Fruit fly (Drosophila melanogaster) whole organism, embryonic: ENCODE measurements around the gene mirr.
A peak's percentile ranks its signal among the peaks of the same experiment; 100 is the strongest.

ENCODE experiments used
- CG10267 ChIP-seq: fragments of 200-800 bp; sonication (Bioruptor generic); optimal IDR thresholded peaks from 2 replicates; lab custom pipeline; 2018; ENCODE audit warnings: missing biosample characterization, mild to moderate bottlenecking, missing genetic modification characterization, moderate library complexity
- CG10274 ChIP-seq: fragments of 200-800 bp; sonication (Bioruptor generic); optimal IDR thresholded peaks from 3 replicates; lab custom pipeline; 2017; ENCODE audit warnings: missing biosample characterization, mild to moderate bottlenecking, missing genetic modification characterization
- CG10979 ChIP-seq: fragments of 200-800 bp; sonication (Bioruptor generic); optimal IDR thresholded peaks from 2 replicates; lab custom pipeline; 2018; ENCODE audit warnings: missing biosample characterization, mild to moderate bottlenecking, missing genetic modification characterization, moderate library complexity
- CG11456 ChIP-seq: fragments of 200-800 bp; sonication (Bioruptor generic); IDR thresholded peaks from 3 replicates; pipeline ENCODE4 v1.3.6; 2022; ENCODE audit warnings: missing biosample characterization, missing genetic modification characterization
- CG11696 ChIP-seq: fragments of 200-800 bp; sonication (Bioruptor generic); IDR thresholded peaks from 2 replicates; pipeline ENCODE4 v1.3.6; 2022; ENCODE audit warnings: missing biosample characterization, missing genetic modification characterization
- CG13424 ChIP-seq: fragments of 200-800 bp; sonication (Bioruptor generic); optimal IDR thresholded peaks from 2 replicates; lab custom pipeline; 2019; ENCODE audit warnings: missing biosample characterization, mild to moderate bottlenecking, missing genetic modification characterization, moderate library complexity
- CG14710 ChIP-seq: fragments of 200-800 bp; sonication (Bioruptor generic); optimal IDR thresholded peaks from 3 replicates; lab custom pipeline; 2019; ENCODE audit warnings: missing biosample characterization, mild to moderate bottlenecking, missing genetic modification characterization, moderate library complexity
- CG15696 ChIP-seq: fragments of 200-800 bp; sonication (Bioruptor generic); optimal IDR thresholded peaks from 2 replicates; lab custom pipeline; 2019; ENCODE audit warnings: missing biosample characterization, mild to moderate bottlenecking, missing genetic modification characterization, moderate library complexity
- CG1647 ChIP-seq: fragments of 200-800 bp; sonication (Bioruptor generic); optimal IDR thresholded peaks from 3 replicates; lab custom pipeline; 2016; ENCODE audit warnings: missing biosample characterization, missing genetic modification characterization
- CG16863 ChIP-seq: fragments of 200-800 bp; sonication (Bioruptor generic); optimal IDR thresholded peaks from 3 replicates; lab custom pipeline; 2016; ENCODE audit warnings: missing biosample characterization, missing genetic modification characterization
- CG1792 ChIP-seq: fragments of 200-800 bp; sonication (Bioruptor generic); optimal IDR thresholded peaks from 2 replicates; lab custom pipeline; 2016; ENCODE audit warnings: missing biosample characterization, missing genetic modification characterization
- CG30403 ChIP-seq: fragments of 200-800 bp; sonication (Bioruptor generic); optimal IDR thresholded peaks from 3 replicates; lab custom pipeline; 2016; ENCODE audit warnings: missing biosample characterization, missing genetic modification characterization
- CG3065 ChIP-seq: fragments of 200-800 bp; sonication (Bioruptor generic); optimal IDR thresholded peaks from 2 replicates; lab custom pipeline; 2016; ENCODE audit warnings: missing biosample characterization, missing genetic modification characterization
- CG34422 ChIP-seq: fragments of 200-800 bp; sonication (Bioruptor generic); IDR thresholded peaks from 3 replicates; pipeline ENCODE4 v1.3.6; 2022; ENCODE audit warnings: missing biosample characterization, missing genetic modification characterization
- CG3726 ChIP-seq: fragments of 200-800 bp; sonication (Bioruptor generic); IDR thresholded peaks from 3 replicates; pipeline ENCODE4, ENCODE4 v1.3.6; 2022; ENCODE audit warnings: missing biosample characterization, missing genetic modification characterization
- CG3995 ChIP-seq: fragments of 200-800 bp; sonication (Bioruptor generic); optimal IDR thresholded peaks from 3 replicates; lab custom pipeline; 2016; ENCODE audit warnings: missing biosample characterization, missing genetic modification characterization
- CG4424 ChIP-seq: fragments of 200-800 bp; sonication (Bioruptor generic); optimal IDR thresholded peaks from 3 replicates; lab custom pipeline; 2016; ENCODE audit warnings: missing biosample characterization, missing genetic modification characterization
- CG4730 ChIP-seq: fragments of 200-800 bp; sonication (Bioruptor generic); IDR thresholded peaks from 2 replicates; pipeline ENCODE4 v1.3.6; 2022; ENCODE audit warnings: missing biosample characterization, missing genetic modification characterization
- CG6689 ChIP-seq: fragments of 200-800 bp; sonication (Bioruptor generic); IDR thresholded peaks from 2 replicates; pipeline ENCODE4 v1.3.6; 2022; ENCODE audit warnings: missing biosample characterization, missing genetic modification characterization
- CG9727 ChIP-seq: fragments of 200-800 bp; sonication (Bioruptor generic); optimal IDR thresholded peaks from 3 replicates; lab custom pipeline; 2017; ENCODE audit warnings: missing biosample characterization, mild to moderate bottlenecking, missing genetic modification characterization
- Hr78 ChIP-seq, 2 experiments: fragments of 200-800 bp in 1 of 2; fragments of >200 bp in 1 of 2; sonication (Bioruptor generic) in 1 of 2; optimal IDR thresholded peaks; 2 replicates each; lab custom pipeline; 2017 to 2019; ENCODE audit warnings: missing biosample characterization in 2 of 2, missing genetic modification characterization in 2 of 2, mild to moderate bottlenecking in 1 of 2, moderate library complexity in 1 of 2
- Lhr ChIP-seq: fragments of 200-800 bp; sonication (Bioruptor generic); optimal IDR thresholded peaks from 3 replicates; lab custom pipeline; 2017; ENCODE audit warnings: mild to moderate bottlenecking, missing biosample characterization, missing genetic modification reagents, missing genetic modification characterization
- Oli ChIP-seq: fragments of 200-800 bp; sonication (Bioruptor generic); optimal IDR thresholded peaks from 2 replicates; lab custom pipeline; 2018; ENCODE audit warnings: missing biosample characterization, mild to moderate bottlenecking, missing genetic modification characterization, moderate library complexity
- Ssrp ChIP-seq: fragments of 200-800 bp; sonication (Bioruptor generic); optimal IDR thresholded peaks from 2 replicates; lab custom pipeline; 2018; ENCODE audit warnings: missing biosample characterization, mild to moderate bottlenecking, missing genetic modification characterization, moderate library complexity
- Xbp1 ChIP-seq: fragments of 200-800 bp; sonication (Bioruptor generic); optimal IDR thresholded peaks from 3 replicates; lab custom pipeline; 2016; ENCODE audit warnings: missing biosample characterization, mild to moderate bottlenecking, missing genetic modification characterization
- caup ChIP-seq: fragments of 200-800 bp; sonication (Bioruptor generic); optimal IDR thresholded peaks from 3 replicates; lab custom pipeline; 2017; ENCODE audit warnings: missing biosample characterization, mild to moderate bottlenecking, missing genetic modification characterization, moderate library complexity; ENCODE audit not compliant: severe bottlenecking
- chinmo ChIP-seq: fragments of 200-800 bp; sonication (Bioruptor generic); IDR thresholded peaks from 4 replicates; pipeline ENCODE4 v1.3.6; 2022; ENCODE audit warnings: missing biosample characterization, missing genetic modification characterization; ENCODE audit not compliant: partially characterized antibody
- exex ChIP-seq: fragments of 200-800 bp; sonication (Bioruptor generic); optimal IDR thresholded peaks from 4 replicates; lab custom pipeline; 2018; ENCODE audit warnings: missing biosample characterization, mild to moderate bottlenecking, missing genetic modification characterization, moderate library complexity
- gfzf ChIP-seq: fragments of 200-800 bp; sonication (Bioruptor generic); optimal IDR thresholded peaks from 2 replicates; lab custom pipeline; 2016; ENCODE audit warnings: missing biosample characterization, mild to moderate bottlenecking, missing genetic modification characterization, moderate library complexity
- gro ChIP-seq: fragments of 200-800 bp; sonication (Bioruptor generic); optimal IDR thresholded peaks from 2 replicates; lab custom pipeline; 2016; ENCODE audit warnings: missing biosample characterization, missing genetic modification characterization
- gsb ChIP-seq: fragments of 200-800 bp; sonication (Bioruptor generic); IDR thresholded peaks from 2 replicates; pipeline ENCODE4 v1.3.6; 2022; ENCODE audit warnings: missing biosample characterization, missing genetic modification characterization
- mirr ChIP-seq: fragments of 200-800 bp; sonication (Bioruptor generic); optimal IDR thresholded peaks from 3 replicates; lab custom pipeline; 2018; ENCODE audit warnings: missing biosample characterization, mild to moderate bottlenecking, missing genetic modification characterization
- nom ChIP-seq: fragments of 200-800 bp; sonication (Bioruptor generic); optimal IDR thresholded peaks from 2 replicates; lab custom pipeline; 2017; ENCODE audit warnings: missing biosample characterization, missing genetic modification characterization, mild to moderate bottlenecking, moderate library complexity, missing genetic modification reagents
- phol ChIP-seq: fragments of 200-800 bp; sonication (Bioruptor generic); optimal IDR thresholded peaks from 3 replicates; lab custom pipeline; 2018; ENCODE audit warnings: missing biosample characterization, mild to moderate bottlenecking, missing genetic modification characterization, moderate library complexity
- sug ChIP-seq: fragments of 200-800 bp; optimal IDR thresholded peaks from 2 replicates; lab custom pipeline; 2019; ENCODE audit warnings: missing biosample characterization, mild to moderate bottlenecking, missing genetic modification characterization, moderate library complexity
- tgo ChIP-seq: fragments of 200-800 bp; sonication (Bioruptor generic); IDR thresholded peaks from 3 replicates; pipeline ENCODE4 v1.3.6; 2022; ENCODE audit warnings: missing biosample characterization, missing genetic modification characterization
- toy ChIP-seq: fragments of 200-800 bp; sonication (Bioruptor generic); IDR thresholded peaks from 2 replicates; pipeline ENCODE4 v1.3.6; 2022; ENCODE audit warnings: missing biosample characterization, missing genetic modification characterization
- unc-4 ChIP-seq: fragments of 200-800 bp; sonication (Bioruptor generic); IDR thresholded peaks from 2 replicates; pipeline ENCODE4 v1.3.6; 2022; ENCODE audit warnings: missing biosample characterization, missing genetic modification characterization; ENCODE audit not compliant: partially characterized antibody
- wor ChIP-seq: fragments of 200-800 bp; sonication (Bioruptor generic); IDR thresholded peaks from 2 replicates; pipeline ENCODE4 v1.3.6; 2022; ENCODE audit warnings: missing biosample characterization, missing genetic modification characterization
- zf30C ChIP-seq: fragments of 200-800 bp; sonication (Bioruptor generic); optimal IDR thresholded peaks from 3 replicates; lab custom pipeline; 2018; ENCODE audit warnings: missing biosample characterization, mild to moderate bottlenecking, missing genetic modification characterization

Gene mirr

DNA sequence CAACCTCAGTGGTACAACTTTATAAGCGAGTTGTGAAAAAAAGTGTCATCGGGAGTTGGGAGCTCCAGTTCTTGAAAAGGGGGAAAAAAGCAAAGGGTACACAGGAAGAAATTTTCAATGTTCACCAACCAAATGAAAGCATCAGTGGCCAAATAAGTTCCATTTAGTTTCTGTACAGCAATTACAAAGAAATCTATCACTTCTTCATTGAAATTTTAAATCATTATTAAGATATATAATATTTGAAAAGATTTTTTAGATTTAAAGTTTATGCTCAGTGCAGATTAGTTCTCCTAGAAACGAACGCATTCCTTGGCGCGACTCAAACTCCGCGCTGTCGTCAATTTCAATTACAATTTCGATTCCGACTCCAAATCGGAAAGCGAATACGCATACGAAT lies 7.9 kb downstream of the mirr start (continued):
- no peak for TF ChIP-seq CG16863 (GFP tag; lab: Kevin White, UChicago)
- TF ChIP-seq CG30403 (GFP tag; lab: Kevin White, UChicago), result no peak
- TF ChIP-seq gro (GFP tag; lab: Kevin White, UChicago), result no peak
- TF ChIP-seq Hr78 (GFP tag; optimal IDR thresholded peaks at IDR 0.05; lab: Kevin White, UChicago), result no peak
- TF ChIP-seq CG3726 (GFP tag; lab: Robert Waterston, UW), result no peak

DNA sequence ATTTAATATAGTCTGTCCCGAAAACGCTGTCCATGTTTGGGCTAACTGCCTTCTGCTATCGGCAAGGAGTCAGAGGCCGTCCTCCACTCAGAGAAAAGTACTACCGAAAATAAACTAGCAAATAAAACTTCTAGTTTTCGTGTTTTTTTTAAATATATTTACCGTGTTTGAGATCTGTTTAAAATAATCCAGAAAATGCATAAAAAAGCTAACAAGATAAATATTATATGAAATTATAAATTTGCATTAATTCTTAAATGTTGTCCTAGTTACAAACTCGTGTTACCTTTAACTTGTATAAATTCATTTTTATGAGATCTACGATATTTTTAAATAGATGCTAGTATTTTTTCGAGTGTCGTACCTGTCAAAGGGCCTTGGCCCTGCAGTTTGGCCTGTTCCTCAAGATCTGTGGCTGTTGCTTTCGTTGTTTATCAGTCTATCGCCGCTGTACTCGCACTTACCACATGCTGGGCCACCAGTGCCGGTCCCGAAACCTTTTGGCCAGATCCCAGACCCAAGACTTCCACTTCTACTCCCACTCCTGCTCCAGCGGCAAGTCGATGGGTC lies 10.1 kb downstream of the mirr start:
- TF ChIP-seq gfzf (GFP tag; lab: Kevin White, UChicago), result no peak
- TF ChIP-seq CG4424 (GFP tag; lab: Kevin White, UChicago), result peak; percentile 32
- no peak for TF ChIP-seq CG34422 (GFP tag; lab: Robert Waterston, UW)
- no peak for TF ChIP-seq gsb (GFP tag; lab: Robert Waterston, UW)
- no peak for TF ChIP-seq CG13424 (tag; lab: Kevin White, UChicago)
- peak; percentile 26 for TF ChIP-seq zf30C (GFP tag; lab: Kevin White, UChicago)
- TF ChIP-seq CG3065 (GFP tag; lab: Kevin White, UChicago), result no peak
- no peak for TF ChIP-seq unc-4 (GFP tag; lab: Robert Waterston, UW)
- no peak for TF ChIP-seq Lhr (GFP tag; lab: Kevin White, UChicago)
- TF ChIP-seq nom (GFP tag; lab: Kevin White, UChicago), result peak; percentile 1
- peak; percentile 10; the same call in 1 of the 2 replicates for TF ChIP-seq CG6689
- TF ChIP-seq CG14710 (tag; lab: Kevin White, UChicago), result peak; percentile 25
- peak; percentile 36 for TF ChIP-seq CG10267 (tag; lab: Kevin White, UChicago)
- no peak for TF ChIP-seq tgo
- peak; percentile 18 for TF ChIP-seq CG9727
- peak; percentile 54 for TF ChIP-seq CG10979
- TF ChIP-seq CG15696, result peak; percentile 35
- no peak for TF ChIP-seq CG10274 (GFP tag; lab: Kevin White, UChicago)
- TF ChIP-seq Ssrp (tag; lab: Kevin White, UChicago), result no peak
- no peak for TF ChIP-seq wor (GFP tag; lab: Robert Waterston, UW)
- peak; percentile 40 for TF ChIP-seq phol (tag; lab: Kevin White, UChicago)
- no peak for TF ChIP-seq Xbp1 (GFP tag; lab: Kevin White, UChicago)
- TF ChIP-seq CG4730 (GFP tag; lab: Robert Waterston, UW), result no peak
- no peak for TF ChIP-seq CG11696 (GFP tag; lab: Robert Waterston, UW)
- TF ChIP-seq toy, result no peak

DNA sequence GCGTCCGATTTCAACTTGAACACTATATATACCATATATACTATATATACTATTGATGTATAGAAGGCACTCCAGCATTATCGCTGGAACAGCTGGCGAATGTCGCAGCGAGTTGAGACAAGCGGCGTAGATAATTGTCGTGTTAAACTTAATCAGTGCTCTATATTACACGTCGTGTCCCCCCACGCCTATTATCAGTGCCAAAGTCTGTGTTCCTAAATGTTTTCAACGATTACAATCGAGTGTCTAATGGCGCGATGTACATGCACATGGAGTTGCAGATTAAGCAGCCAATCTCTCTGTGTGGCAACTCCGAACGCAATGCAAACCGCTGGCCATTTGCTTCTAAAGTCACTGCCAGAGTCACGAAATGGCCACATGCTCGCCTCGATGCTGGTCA lies 10.9 kb downstream of the mirr start:
- TF ChIP-seq CG1792 (GFP tag; lab: Kevin White, UChicago), result no peak
- TF ChIP-seq CG11456 (GFP tag; lab: Robert Waterston, UW), result no peak
- no peak for TF ChIP-seq CG4730 (GFP tag; lab: Robert Waterston, UW)
- TF ChIP-seq sug (tag; lab: Kevin White, UChicago), result peak; percentile 4
- no peak for TF ChIP-seq CG1647
- peak; percentile 26 for TF ChIP-seq CG3995 (GFP tag; lab: Kevin White, UChicago)
- TF ChIP-seq caup (GFP tag; lab: Kevin White, UChicago), result peak; percentile 31
- peak; percentile 87 for TF ChIP-seq mirr (GFP tag; lab: Kevin White, UChicago)
- TF ChIP-seq Oli (tag; lab: Kevin White, UChicago), result no peak
- TF ChIP-seq exex (tag; lab: Kevin White, UChicago), result peak; percentile 6
- TF ChIP-seq chinmo, result 0 out of 4 replicates have a peak, but pooled peaks have one; percentile 21
